Fruit fly (Drosophila melanogaster): ENCODE data around the gene CG15484.
A peak's percentile ranks its signal among the peaks of the same experiment; 100 is the strongest.

The CG15484 gene

dm6 chr2L:12720430-12721396, 13.2 kb upstream of the CG15484 start (continued):
- peak; percentile 59 for TF ChIP-seq Max (GFP tag; optimal IDR thresholded peaks at IDR 0.05)
- TF ChIP-seq chif (GFP tag; optimal IDR thresholded peaks at IDR 0.05) = no peak
- no peak for TF ChIP-seq dati (GFP tag; IDR thresholded peaks at IDR 0.05)
- peak; percentile 15 for TF ChIP-seq Jarid2 (GFP tag; optimal IDR thresholded peaks at IDR 0.05)
- peak; percentile 47; the same call in 1 of the 3 replicates for TF ChIP-seq Aef1 (GFP tag; IDR thresholded peaks at IDR 0.05)
- TF ChIP-seq HLH3B (GFP tag; IDR thresholded peaks at IDR 0.05) = peak; percentile 61
- TF ChIP-seq CG11560 (tag; IDR thresholded peaks at IDR 0.05) = no peak
- 0 out of 2 replicates have a peak, but pooled peaks have one; percentile 6 for TF ChIP-seq Oaz (GFP tag; IDR thresholded peaks at IDR 0.05)
- TF ChIP-seq CG7928 (GFP tag; optimal IDR thresholded peaks at IDR 0.05) = peak; percentile 17
- no peak for TF ChIP-seq hkb (optimal IDR thresholded peaks at IDR 0.05)
- TF ChIP-seq hkb (GFP tag; IDR thresholded peaks at IDR 0.05) = peak; percentile 77
- peak; percentile 63 for TF ChIP-seq CG18476 (GFP tag; optimal IDR thresholded peaks at IDR 0.05)
- peak; percentile 48 for TF ChIP-seq sd (tag; optimal IDR thresholded peaks at IDR 0.05)
- TF ChIP-seq Mrtf (GFP tag; IDR thresholded peaks at IDR 0.05) = peak; percentile 30; the same call in 2 of the 3 replicates
- TF ChIP-seq Rfx (GFP tag; IDR thresholded peaks at IDR 0.05) = peak; percentile 60
- no peak for TF ChIP-seq Lim3 (GFP tag; IDR thresholded peaks at IDR 0.05)
- TF ChIP-seq pnt (GFP tag; optimal IDR thresholded peaks at IDR 0.05) = peak; percentile 10
- peak; percentile 76 for TF ChIP-seq Atf6 (GFP tag; IDR thresholded peaks at IDR 0.05)
- peak; percentile 91 for TF ChIP-seq Med (GFP tag)
- TF ChIP-seq Hmr (GFP tag; optimal IDR thresholded peaks at IDR 0.05) = peak; percentile 56
- peak; percentile 47 for TF ChIP-seq CG12391 (tag; optimal IDR thresholded peaks at IDR 0.05)
- no peak for TF ChIP-seq CG3838 (GFP tag; optimal IDR thresholded peaks at IDR 0.05)
- TF ChIP-seq CG12299 (tag; optimal IDR thresholded peaks at IDR 0.05) = no peak
- peak; percentile 14; the same call in 1 of the 3 replicates for TF ChIP-seq Optix (GFP tag; IDR thresholded peaks at IDR 0.05)
- peak; percentile 92 for TF ChIP-seq mirr (GFP tag; optimal IDR thresholded peaks at IDR 0.05)
- no peak for TF ChIP-seq crol (GFP tag; IDR thresholded peaks at IDR 0.05)
- peak; percentile 57 for TF ChIP-seq ranshi (GFP tag; IDR thresholded peaks at IDR 0.05)
- peak; percentile 21 for TF ChIP-seq CG30403 (GFP tag; optimal IDR thresholded peaks at IDR 0.05)
- peak; percentile 29 for TF ChIP-seq CG10147 (GFP tag; optimal IDR thresholded peaks at IDR 0.05)
- peak; percentile 28 for TF ChIP-seq CG12659 (GFP tag; optimal IDR thresholded peaks at IDR 0.05)
- TF ChIP-seq Mad (GFP tag; optimal IDR thresholded peaks at IDR 0.05) = peak; percentile 14
- TF ChIP-seq yki (optimal IDR thresholded peaks at IDR 0.05) = no peak
- TF ChIP-seq CG10543 (GFP tag; optimal IDR thresholded peaks at IDR 0.05) = peak; percentile 53
- TF ChIP-seq eve (GFP tag; optimal IDR thresholded peaks at IDR 0.05) = no peak
- TF ChIP-seq CG2712 (tag; optimal IDR thresholded peaks at IDR 0.05) = peak; percentile 65
- TF ChIP-seq MTF-1 (GFP tag; optimal IDR thresholded peaks at IDR 0.05; ENCODE audit: borderline replicate concordance) = no peak
- peak; percentile 65 for TF ChIP-seq CG1233 (GFP tag; optimal IDR thresholded peaks at IDR 0.05)
- TF ChIP-seq odd (GFP tag; optimal IDR thresholded peaks at IDR 0.05) = peak; percentile 14
- TF ChIP-seq CG14860 (GFP tag; IDR thresholded peaks at IDR 0.05; ENCODE audit: partially characterized antibody) = no peak
- TF ChIP-seq CG31224 (GFP tag; IDR thresholded peaks at IDR 0.05) = peak; percentile 93
- TF ChIP-seq CG10274 (GFP tag; optimal IDR thresholded peaks at IDR 0.05) = no peak
- TF ChIP-seq D (optimal IDR thresholded peaks at IDR 0.05) = no peak
- peak; percentile 16 for TF ChIP-seq D (GFP tag; optimal IDR thresholded peaks at IDR 0.05)
- no peak for TF ChIP-seq dimm (GFP tag; IDR thresholded peaks at IDR 0.05)
- TF ChIP-seq CG11398 (GFP tag; optimal IDR thresholded peaks at IDR 0.05) = no peak
- TF ChIP-seq Hmx (GFP tag; optimal IDR thresholded peaks at IDR 0.05) = peak; percentile 24
- TF ChIP-seq D19A (tag; optimal IDR thresholded peaks at IDR 0.05) = peak; percentile 37
- peak; percentile 21 for TF ChIP-seq zfh2 (GFP tag; optimal IDR thresholded peaks at IDR 0.05)
- no peak for TF ChIP-seq cas (GFP tag; IDR thresholded peaks at IDR 0.05)
- no peak for TF ChIP-seq twi (tag; optimal IDR thresholded peaks at IDR 0.05)

Data from whole organism, embryonic.